Worm (Caenorhabditis elegans) whole organism, late embryonic: ENCODE results near the gene nsph-1.1.

Experiments used
- C08G9.2 ChIP-seq: sonication (generic microtip); optimal IDR thresholded peaks from 2 replicates; lab custom pipeline; 2016; ENCODE audit warnings: mild to moderate bottlenecking, missing genetic modification characterization, moderate library complexity, missing compliant biosample characterization
- C38D4.7 ChIP-seq: fragments of 200-800 bp; sonication (Bioruptor generic); optimal IDR thresholded peaks from 2 replicates; lab custom pipeline; 2018; ENCODE audit warnings: mild to moderate bottlenecking, missing genetic modification characterization, moderate library complexity, missing compliant biosample characterization
- F13H6.1 ChIP-seq: sonication (generic microtip); optimal IDR thresholded peaks from 2 replicates; lab custom pipeline; 2016; ENCODE audit warnings: missing genetic modification characterization, missing compliant biosample characterization
- K09A11.1 ChIP-seq: sonication (generic microtip); optimal IDR thresholded peaks from 2 replicates; lab custom pipeline; 2017; ENCODE audit warnings: antibody characterized with exemption, mild to moderate bottlenecking, missing genetic modification characterization, missing compliant biosample characterization; ENCODE audit not compliant: insufficient read depth
- ceh-18 ChIP-seq: sonication (generic microtip); optimal IDR thresholded peaks from 2 replicates; lab custom pipeline; 2016; ENCODE audit warnings: missing genetic modification characterization, missing compliant biosample characterization
- ceh-2 ChIP-seq: sonication (generic microtip); optimal IDR thresholded peaks from 2 replicates; lab custom pipeline; 2016; ENCODE audit warnings: missing genotype, missing genetic modification characterization, missing compliant biosample characterization
- ceh-22 ChIP-seq: sonication (generic microtip); optimal IDR thresholded peaks from 2 replicates; lab custom pipeline; 2017; ENCODE audit warnings: missing biosample characterization, missing genetic modification characterization
- ceh-24 ChIP-seq: sonication (generic microtip); optimal IDR thresholded peaks from 2 replicates; lab custom pipeline; 2016; ENCODE audit warnings: mild to moderate bottlenecking, missing genetic modification characterization, missing compliant biosample characterization
- ceh-30 ChIP-seq: fragments of 150-350 bp; optimal IDR thresholded peaks from 2 replicates; lab custom pipeline; 2014; ENCODE audit warnings: missing biosample characterization, missing genetic modification characterization
- ceh-34 ChIP-seq: sonication (generic microtip); optimal IDR thresholded peaks from 2 replicates; lab custom pipeline; 2016; ENCODE audit warnings: mild to moderate bottlenecking, missing genetic modification characterization, missing compliant biosample characterization
- ceh-48 ChIP-seq: sonication (generic microtip); optimal IDR thresholded peaks from 2 replicates; lab custom pipeline; 2016; ENCODE audit warnings: missing genetic modification characterization, inconsistent platforms, missing compliant biosample characterization
- ceh-6 ChIP-seq: fragments of 200-800 bp; sonication (Bioruptor generic); optimal IDR thresholded peaks from 2 replicates; lab custom pipeline; 2018; ENCODE audit warnings: mild to moderate bottlenecking, missing genetic modification characterization, missing compliant biosample characterization
- ceh-9 ChIP-seq: sonication (generic microtip); optimal IDR thresholded peaks from 2 replicates; lab custom pipeline; 2016; ENCODE audit warnings: mild to moderate bottlenecking, missing genetic modification characterization, inconsistent platforms, missing compliant biosample characterization
- che-1 ChIP-seq: sonication (generic microtip); optimal IDR thresholded peaks from 2 replicates; lab custom pipeline; 2016; ENCODE audit warnings: mild to moderate bottlenecking, missing genetic modification characterization, missing compliant biosample characterization
- dve-1 ChIP-seq: sonication (generic microtip); optimal IDR thresholded peaks from 2 replicates; lab custom pipeline; 2017; ENCODE audit warnings: antibody characterized with exemption, mild to moderate bottlenecking, missing genetic modification characterization, missing compliant biosample characterization
- elt-2 ChIP-seq: sonication (generic microtip); optimal IDR thresholded peaks from 2 replicates; lab custom pipeline; 2016; ENCODE audit warnings: missing genetic modification reagents, missing genetic modification characterization, missing compliant biosample characterization
- ets-4 ChIP-seq: sonication (generic microtip); optimal IDR thresholded peaks from 2 replicates; lab custom pipeline; 2016; ENCODE audit warnings: missing genetic modification characterization, missing compliant biosample characterization
- fkh-10 ChIP-seq: fragments of 150-350 bp; optimal IDR thresholded peaks from 2 replicates; lab custom pipeline; 2014; ENCODE audit warnings: missing biosample characterization, missing genetic modification reagents, missing genetic modification characterization
- fkh-6 ChIP-seq: sonication (generic microtip); optimal IDR thresholded peaks from 2 replicates; lab custom pipeline; 2016; ENCODE audit warnings: missing genetic modification characterization, missing compliant biosample characterization
- gmeb-2 ChIP-seq: sonication (generic microtip); optimal IDR thresholded peaks from 2 replicates; lab custom pipeline; 2016; ENCODE audit warnings: missing genetic modification characterization, inconsistent platforms, missing compliant biosample characterization
- hlh-13 ChIP-seq: fragments of 200-800 bp; sonication (Bioruptor generic); optimal IDR thresholded peaks from 2 replicates; lab custom pipeline; 2018; ENCODE audit warnings: mild to moderate bottlenecking, missing genetic modification characterization, missing compliant biosample characterization
- hlh-15 ChIP-seq: sonication (generic microtip); optimal IDR thresholded peaks from 2 replicates; lab custom pipeline; 2016; ENCODE audit warnings: missing genetic modification characterization, missing compliant biosample characterization
- mec-3 ChIP-seq: sonication (generic microtip); optimal IDR thresholded peaks from 2 replicates; lab custom pipeline; 2016; ENCODE audit warnings: borderline replicate concordance, missing genetic modification characterization, missing compliant biosample characterization
- nfya-1 ChIP-seq: sonication (generic microtip); optimal IDR thresholded peaks from 2 replicates; lab custom pipeline; 2017; ENCODE audit warnings: missing genetic modification characterization, mild to moderate bottlenecking, missing compliant biosample characterization, antibody characterized with exemption, moderate library complexity
- nhr-11 ChIP-seq: fragments of 150-350 bp; optimal IDR thresholded peaks from 2 replicates; lab custom pipeline; 2014; ENCODE audit warnings: missing biosample characterization, missing genetic modification characterization
- npax-4 ChIP-seq: sonication (generic microtip); optimal IDR thresholded peaks from 2 replicates; lab custom pipeline; 2016; ENCODE audit warnings: missing genetic modification characterization, missing compliant biosample characterization
- odd-2 ChIP-seq: sonication (generic microtip); optimal IDR thresholded peaks from 2 replicates; lab custom pipeline; 2017; ENCODE audit warnings: antibody characterized with exemption, mild to moderate bottlenecking, missing genetic modification characterization, missing compliant biosample characterization
- pag-3 ChIP-seq: sonication (generic microtip); optimal IDR thresholded peaks from 2 replicates; lab custom pipeline; 2016; ENCODE audit warnings: missing compliant biosample characterization, missing genetic modification characterization, borderline replicate concordance
- pat-9 ChIP-seq: fragments of 200-800 bp; sonication (Bioruptor generic); optimal IDR thresholded peaks from 2 replicates; lab custom pipeline; 2018; ENCODE audit warnings: mild to moderate bottlenecking, missing genetic modification characterization, moderate library complexity, missing compliant biosample characterization
- pax-1 ChIP-seq: fragments of 150-350 bp; optimal IDR thresholded peaks from 2 replicates; lab custom pipeline; 2014; ENCODE audit warnings: missing biosample characterization, missing genetic modification characterization
- pha-2 ChIP-seq: sonication (generic microtip); optimal IDR thresholded peaks from 2 replicates; lab custom pipeline; 2017; ENCODE audit warnings: mild to moderate bottlenecking, missing genetic modification characterization, missing compliant biosample characterization
- pha-4 ChIP-seq: fragments of 150-350 bp; optimal IDR thresholded peaks from 2 replicates; lab custom pipeline; 2018; ENCODE audit warnings: missing biosample characterization, missing genetic modification reagents, missing genetic modification characterization
- pqm-1 ChIP-seq: sonication (generic microtip); optimal IDR thresholded peaks from 2 replicates; lab custom pipeline; 2016; ENCODE audit warnings: missing genetic modification characterization, missing compliant biosample characterization
- ref-2 ChIP-seq: sonication (generic microtip); optimal IDR thresholded peaks from 2 replicates; lab custom pipeline; 2016; ENCODE audit warnings: missing genetic modification characterization, missing compliant biosample characterization
- rnt-1 ChIP-seq: sonication (generic microtip); optimal IDR thresholded peaks from 2 replicates; lab custom pipeline; 2016; ENCODE audit warnings: missing genetic modification characterization, missing compliant biosample characterization
- sox-2 ChIP-seq: fragments of 200-800 bp; sonication (Bioruptor generic); IDR thresholded peaks from 2 replicates; pipeline ENCODE4 v1.3.6; 2022; ENCODE audit warnings: missing genetic modification reagents, missing genetic modification characterization, missing compliant biosample characterization
- sox-4 ChIP-seq: sonication (generic microtip); optimal IDR thresholded peaks from 2 replicates; lab custom pipeline; 2017; ENCODE audit warnings: mild to moderate bottlenecking, missing genetic modification characterization, inconsistent platforms, missing compliant biosample characterization
- tbx-7 ChIP-seq: sonication (generic microtip); optimal IDR thresholded peaks from 2 replicates; lab custom pipeline; 2016; ENCODE audit warnings: missing genotype, missing genetic modification characterization, missing compliant biosample characterization
- ttx-3 ChIP-seq: sonication (generic microtip); optimal IDR thresholded peaks from 2 replicates; lab custom pipeline; 2016; ENCODE audit warnings: missing genetic modification reagents, missing genetic modification characterization, missing compliant biosample characterization
- unc-55 ChIP-seq: sonication (generic microtip); optimal IDR thresholded peaks from 2 replicates; lab custom pipeline; 2017; ENCODE audit warnings: missing biosample characterization, missing genetic modification reagents, missing genetic modification characterization
- unc-86 ChIP-seq: sonication (generic microtip); optimal IDR thresholded peaks from 2 replicates; lab custom pipeline; 2016; ENCODE audit warnings: missing genetic modification characterization, missing compliant biosample characterization
- zip-5 ChIP-seq: sonication (generic microtip); optimal IDR thresholded peaks from 2 replicates; lab custom pipeline; 2016; ENCODE audit warnings: missing genetic modification characterization, missing compliant biosample characterization

Gene nsph-1.1

ce11 chrII:8799725-8800124, 33.1 kb downstream of the nsph-1.1 start:
- TF ChIP-seq unc-55 (GFP tag; lab: Kevin White, UChicago) (no peak), ttx-3 (tag; lab: Kevin White, UChicago) (no peak), ceh-30 (no peak), ets-4 (tag; lab: Kevin White, UChicago) (no peak), pha-2 (tag; lab: Kevin White, UChicago) (no peak), ceh-18 (no peak), pha-4 (tag; lab: Kevin White, UChicago) (no peak), ceh-34 (no peak), npax-4 (tag; lab: Kevin White, UChicago) (no peak), sox-4 (tag; lab: Kevin White, UChicago) (no peak)

- TF ChIP-seq ceh-6 (GFP tag; lab: Kevin White, UChicago) (no peak), tbx-7 (tag; lab: Kevin White, UChicago) (no peak), sox-2 (GFP tag; lab: Robert Waterston, UW) (no peak), hlh-13 (no peak), npax-4 (tag; lab: Kevin White, UChicago) (no peak), ceh-18 (no peak), nfya-1 (tag; lab: Kevin White, UChicago) (no peak), ceh-48 (tag; lab: Kevin White, UChicago) (no peak), fkh-6 (tag; lab: Kevin White, UChicago) (no peak), pqm-1 (tag; lab: Kevin White, UChicago) (no peak)
These were observed 34.3 kb downstream of the nsph-1.1 start, which contains the start of gene appg-2 for ce11 chrII:8800830-8801229. appg-2 (plus strand) TSS chrII:8801130.

ce11 chrII:8806921-8807320, 40.3 kb downstream of the nsph-1.1 start, which contains the start of gene pho-13:
pho-13 (minus strand) TSS chrII:8807021.
- TF ChIP-seq pax-1 (no peak), ref-2 (tag; lab: Kevin White, UChicago) (no peak), npax-4 (tag; lab: Kevin White, UChicago) (no peak), che-1 (tag; lab: Kevin White, UChicago) (no peak), ceh-22 (no peak), nhr-11 (tag; lab: Kevin White, UChicago) (no peak), F13H6.1 (no peak), zip-5 (no peak), hlh-15 (tag; lab: Kevin White, UChicago) (no peak), ceh-2 (no peak), C38D4.7 (GFP tag; lab: Kevin White, UChicago) (no peak), sox-2 (GFP tag; lab: Robert Waterston, UW) (no peak), pat-9 (no peak), sox-4 (tag; lab: Kevin White, UChicago) (no peak), ttx-3 (tag; lab: Kevin White, UChicago) (no peak), pha-4 (tag; lab: Kevin White, UChicago) (no peak), dve-1 (tag; lab: Kevin White, UChicago) (no peak), tbx-7 (tag; lab: Kevin White, UChicago) (no peak), unc-86 (tag; lab: Kevin White, UChicago) (no peak)

- no peak for TF ChIP-seq ceh-2
- no peak for TF ChIP-seq ceh-9
- no peak for TF ChIP-seq rnt-1 (tag; lab: Kevin White, UChicago)
- no peak for TF ChIP-seq C08G9.2
- TF ChIP-seq pax-1 = no peak
- no peak for TF ChIP-seq nhr-11 (tag; lab: Kevin White, UChicago)
- TF ChIP-seq ceh-24 (tag; lab: Kevin White, UChicago) = no peak
- TF ChIP-seq pag-3 (tag; lab: Kevin White, UChicago) = no peak
- TF ChIP-seq gmeb-2 = no peak
- TF ChIP-seq K09A11.1 (tag; lab: Kevin White, UChicago) = no peak
- no peak for TF ChIP-seq odd-2 (tag; lab: Kevin White, UChicago)
- no peak for TF ChIP-seq ceh-6 (GFP tag; lab: Kevin White, UChicago)
- no peak for TF ChIP-seq elt-2 (tag; lab: Kevin White, UChicago)
- TF ChIP-seq fkh-10 (GFP tag; lab: Kevin White, UChicago) = no peak
- TF ChIP-seq mec-3 (tag; lab: Kevin White, UChicago) = no peak
- TF ChIP-seq ets-4 (tag; lab: Kevin White, UChicago) = no peak
These were observed 41.9 kb downstream of the nsph-1.1 start, which contains the start of gene F07H5.10 for ce11 chrII:8808482-8808881. F07H5.10 (minus strand) TSS chrII:8808582.
